Fruit fly (Drosophila melanogaster) Kc167 (cell line): ENCODE results near the gene CG15431.

Experiments used
- Myc ChIP-seq: fragments of >200 bp; optimal IDR thresholded peaks from 2 replicates; lab custom pipeline; 2017; ENCODE audit warnings: missing external identifiers
- Sin3A ChIP-seq: fragments of >200 bp; optimal IDR thresholded peaks from 2 replicates; lab custom pipeline; 2018; ENCODE audit warnings: missing external identifiers
- h ChIP-seq: fragments of >200 bp; optimal IDR thresholded peaks from 3 replicates; lab custom pipeline; 2018; ENCODE audit warnings: missing external identifiers
- ttk ChIP-seq: sonication (Bioruptor generic); optimal IDR thresholded peaks from 2 replicates; lab custom pipeline; 2017; ENCODE audit warnings: missing external identifiers

- no peak for TF ChIP-seq Sin3A (lab: Kevin White, UChicago)
- TF ChIP-seq h (lab: Kevin White, UChicago), result no peak
- no peak for TF ChIP-seq ttk (lab: Kevin White, UChicago)
- no peak for TF ChIP-seq Myc (lab: Kevin White, UChicago)
Observed at dm6 chr2L:4385387-4386279, 55.4 kb downstream of the CG15431 start, which contains the start of gene Vps53.
